Worm (Caenorhabditis elegans): ENCODE data around the gene bcc-1.

The bcc-1 gene

DNA sequence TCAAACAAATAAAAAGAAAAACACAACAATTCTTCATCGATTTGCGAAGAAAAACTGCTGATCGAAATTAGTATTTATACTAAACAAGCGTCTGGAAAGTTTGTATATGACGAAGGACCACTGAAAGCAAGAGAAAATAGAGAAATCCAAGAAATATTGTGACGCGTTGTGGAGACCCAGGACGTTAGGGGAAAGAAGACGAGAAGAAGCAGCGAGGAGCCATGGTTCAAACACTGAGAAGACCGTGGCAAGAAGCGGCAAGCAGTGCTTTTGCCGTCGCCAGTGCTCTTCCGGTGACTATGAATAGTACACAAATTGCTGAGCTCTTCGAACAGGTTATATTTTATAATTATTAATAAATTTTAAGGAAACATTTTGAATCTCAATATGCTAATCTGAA lies 53.7 kb downstream of the bcc-1 start:
- TF ChIP-seq nhr-11 (tag; optimal IDR thresholded peaks at IDR 0.05) (no peak), spr-3 (GFP tag; optimal IDR thresholded peaks at IDR 0.05) (no peak), dmd-6 (GFP tag; IDR thresholded peaks at IDR 0.05) (no peak), mxl-2 (GFP tag; conservative IDR thresholded peaks at IDR 0.05) (no peak), ctbp-1 (GFP tag; IDR thresholded peaks at IDR 0.05) (0 out of 2 replicates have a peak, but pooled peaks have one; percentile 27), aha-1 (tag) (peak; percentile 13), nhr-41 (GFP tag; IDR thresholded peaks at IDR 0.05) (no peak), zfp-2 (tag; optimal IDR thresholded peaks at IDR 0.05) (no peak), hlh-11 (tag; optimal IDR thresholded peaks at IDR 0.05) (no peak), hmg-1.1 (GFP tag; IDR thresholded peaks at IDR 0.05) (0 out of 2 replicates have a peak, but pooled peaks have one; percentile 9), mes-2 (tag; optimal IDR thresholded peaks at IDR 0.05; ENCODE audit: poor library complexity, severe bottlenecking) (peak; percentile 6)

DNA sequence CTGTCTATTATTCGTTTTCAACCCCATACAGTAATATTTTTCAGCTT lies 53.9 kb downstream of the bcc-1 start, which contains the start of gene kdin-1:
kdin-1 (plus strand) TSS at position 38 of the 47 bp plus-strand sequence.
- TF ChIP-seq mdt-29 (GFP tag; IDR thresholded peaks at IDR 0.05) (no peak), nhr-28 (tag; optimal IDR thresholded peaks at IDR 0.05) (no peak), aly-2 (tag; optimal IDR thresholded peaks at IDR 0.05) (no peak), nhr-42 (GFP tag; IDR thresholded peaks at IDR 0.05) (no peak), lin-39 (tag; optimal IDR thresholded peaks at IDR 0.05) (no peak), zip-2 (tag; optimal IDR thresholded peaks at IDR 0.05) (no peak), nhr-41 (GFP tag; IDR thresholded peaks at IDR 0.05) (no peak)

DNA sequence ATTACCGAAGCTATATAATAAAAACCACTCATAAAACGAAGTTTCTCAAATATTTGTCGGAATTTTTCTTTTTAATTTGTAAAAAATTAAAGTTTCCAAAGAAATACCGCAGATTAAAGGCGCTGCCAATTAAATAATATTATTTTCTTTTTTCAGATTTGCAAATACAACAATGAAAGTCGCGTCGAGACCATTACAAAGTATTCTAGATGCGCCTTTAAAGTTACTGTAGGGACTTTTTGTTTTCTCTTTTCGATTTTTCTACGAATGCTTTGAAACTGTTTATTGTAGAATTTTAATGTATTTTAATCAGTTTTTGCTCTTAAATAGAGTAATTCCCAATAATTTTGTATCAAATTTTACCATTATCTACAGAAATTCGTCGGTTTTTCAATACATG lies 54.1 kb downstream of the bcc-1 start:
- no peak for TF ChIP-seq ceh-44 (GFP tag; IDR thresholded peaks at IDR 0.05)
- peak in 1 of 2 experiments; percentile 43 for TF ChIP-seq unc-62 (GFP tag; optimal IDR thresholded peaks at IDR 0.05 in 1 of 2)
- no peak for TF ChIP-seq unc-62 (tag; optimal IDR thresholded peaks at IDR 0.05)

DNA sequence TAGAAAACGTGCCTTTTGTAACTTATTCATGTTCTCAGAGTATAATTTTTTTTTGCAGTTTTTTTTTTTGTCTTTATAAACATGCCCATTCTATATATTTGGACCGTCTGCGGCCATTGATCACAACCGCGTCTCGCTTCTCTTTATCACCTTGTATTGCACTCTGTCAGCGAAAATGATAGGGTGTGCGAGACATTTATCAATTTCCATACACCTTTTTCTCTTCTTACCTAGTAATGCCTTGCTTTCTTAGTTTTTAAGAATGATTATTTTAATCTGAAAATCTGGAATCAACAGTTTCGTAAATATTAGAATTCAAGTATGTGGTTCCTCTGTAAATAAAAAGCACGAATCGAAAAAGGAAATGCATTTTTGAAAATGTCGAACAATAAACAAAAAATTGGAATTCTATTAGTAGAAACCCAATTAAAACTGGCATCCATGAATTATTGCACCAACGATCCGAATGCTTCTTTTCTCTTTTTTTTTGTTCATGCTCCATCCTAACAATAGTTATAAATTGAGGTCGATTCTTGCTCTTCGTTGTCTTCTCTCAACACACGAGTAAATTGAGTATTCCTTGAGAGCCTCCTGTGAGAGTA lies 55.1 kb downstream of the bcc-1 start:
- no peak for TF ChIP-seq lin-15B (tag; optimal IDR thresholded peaks at IDR 0.05)
- TF ChIP-seq skn-1 (tag; optimal IDR thresholded peaks at IDR 0.05), result no peak
- TF ChIP-seq nhr-42 (GFP tag; IDR thresholded peaks at IDR 0.05), result no peak
- TF ChIP-seq lin-38 (GFP tag; IDR thresholded peaks at IDR 0.05), result peak; percentile 14
- TF ChIP-seq gei-8 (GFP tag; optimal IDR thresholded peaks at IDR 0.05), result no peak
- TF ChIP-seq sdz-12 (GFP tag; optimal IDR thresholded peaks at IDR 0.05), result no peak
- TF ChIP-seq dmd-6 (GFP tag; IDR thresholded peaks at IDR 0.05), result peak; percentile 32; the same call in 1 of the 2 replicates
- TF ChIP-seq aly-2 (tag; optimal IDR thresholded peaks at IDR 0.05), result no peak
- TF ChIP-seq madf-9 (GFP tag; conservative IDR thresholded peaks at IDR 0.05), result no peak
- TF ChIP-seq unc-39 (tag; optimal IDR thresholded peaks at IDR 0.05), result no peak
- TF ChIP-seq zip-2 (tag; optimal IDR thresholded peaks at IDR 0.05), result no peak
- no peak for TF ChIP-seq zfp-2 (tag; optimal IDR thresholded peaks at IDR 0.05)
- no peak for TF ChIP-seq fos-1 (tag; optimal IDR thresholded peaks at IDR 0.05)
- TF ChIP-seq daf-12 (tag; optimal IDR thresholded peaks at IDR 0.05), result no peak
- no peak for TF ChIP-seq lin-1 (GFP tag; IDR thresholded peaks at IDR 0.05)
- TF ChIP-seq zip-11 (GFP tag; IDR thresholded peaks at IDR 0.05), result no peak
- TF ChIP-seq T20F7.1 (GFP tag; optimal IDR thresholded peaks at IDR 0.05), result no peak
- no peak for TF ChIP-seq Y105C5A.15 (GFP tag; IDR thresholded peaks at IDR 0.05)
- no peak for TF ChIP-seq ceh-62 (tag; optimal IDR thresholded peaks at IDR 0.05)
- TF ChIP-seq madf-5 (GFP tag; IDR thresholded peaks at IDR 0.05), result no peak
- peak; percentile 50 for TF ChIP-seq dve-1 (tag; optimal IDR thresholded peaks at IDR 0.05; ENCODE audit: insufficient read depth)
- TF ChIP-seq snpc-1.2 (GFP tag; IDR thresholded peaks at IDR 0.05), result no peak
- TF ChIP-seq F49E8.2 (tag; optimal IDR thresholded peaks at IDR 0.05; ENCODE audit: borderline replicate concordance), result no peak
- TF ChIP-seq lir-3 (tag; optimal IDR thresholded peaks at IDR 0.05), result no peak
- TF ChIP-seq rbr-2 (tag; optimal IDR thresholded peaks at IDR 0.05), result no peak
- no peak for TF ChIP-seq unc-130 (GFP tag; optimal IDR thresholded peaks at IDR 0.05)
- no peak for TF ChIP-seq dmd-9 (GFP tag; IDR thresholded peaks at IDR 0.05)
- no peak for TF ChIP-seq mxl-3 (GFP tag; optimal IDR thresholded peaks at IDR 0.05)
- TF ChIP-seq Y5F2A.4 (GFP tag; optimal IDR thresholded peaks at IDR 0.05), result no peak
- TF ChIP-seq daf-16 (GFP tag; optimal IDR thresholded peaks at IDR 0.05), result no peak
- TF ChIP-seq daf-16 (tag; optimal IDR thresholded peaks at IDR 0.05), result peak; percentile 74
- no peak for TF ChIP-seq ceh-82 (tag; optimal IDR thresholded peaks at IDR 0.05)
- TF ChIP-seq daf-8 (GFP tag; IDR thresholded peaks at IDR 0.05), result no peak
- TF ChIP-seq nhr-28 (tag; optimal IDR thresholded peaks at IDR 0.05), result peak; percentile 51
